Fruit fly (Drosophila melanogaster) whole organism, prepupa: Measurements from ENCODE around the gene Sas-4.

Source experiments
- CG10631 ChIP-seq: fragments of 200-800 bp; sonication (Bioruptor generic); optimal IDR thresholded peaks from 2 replicates; lab custom pipeline; 2016; ENCODE audit warnings: missing biosample characterization, missing genetic modification characterization
- CG10669 ChIP-seq: fragments of 200-800 bp; sonication (Bioruptor generic); optimal IDR thresholded peaks from 3 replicates; lab custom pipeline; 2018; ENCODE audit warnings: missing biosample characterization, mild to moderate bottlenecking, missing genetic modification characterization, moderate library complexity
- CG11294 ChIP-seq: fragments of 200-800 bp; sonication (Bioruptor generic); IDR thresholded peaks from 2 replicates; pipeline ENCODE4 v1.3.6; 2022; ENCODE audit warnings: missing biosample characterization, missing genetic modification characterization
- CG11762 ChIP-seq: fragments of 200-800 bp; sonication (Bioruptor generic); optimal IDR thresholded peaks from 3 replicates; lab custom pipeline; 2016; ENCODE audit warnings: missing biosample characterization, missing genetic modification characterization; ENCODE audit not compliant: insufficient read depth
- CG11902 ChIP-seq: fragments of 200-800 bp; sonication (Bioruptor generic); optimal IDR thresholded peaks from 3 replicates; lab custom pipeline; 2016; ENCODE audit warnings: missing biosample characterization, missing genetic modification characterization
- CG1621 ChIP-seq: fragments of 200-800 bp; sonication (Bioruptor generic); optimal IDR thresholded peaks from 3 replicates; lab custom pipeline; 2018; ENCODE audit warnings: missing biosample characterization, mild to moderate bottlenecking, missing genetic modification characterization
- CG16779 ChIP-seq: fragments of 200-800 bp; sonication (Bioruptor generic); optimal IDR thresholded peaks from 3 replicates; lab custom pipeline; 2017; ENCODE audit warnings: missing biosample characterization, mild to moderate bottlenecking, missing genetic modification characterization
- CG31627 ChIP-seq: fragments of 200-800 bp; sonication (Bioruptor generic); optimal IDR thresholded peaks from 3 replicates; lab custom pipeline; 2016; ENCODE audit warnings: missing biosample characterization, missing genetic modification characterization
- CG32006 ChIP-seq: fragments of 200-800 bp; sonication (Bioruptor generic); optimal IDR thresholded peaks from 3 replicates; lab custom pipeline; 2017; ENCODE audit warnings: missing biosample characterization, mild to moderate bottlenecking, missing genetic modification characterization
- CG34406 ChIP-seq: fragments of 200-800 bp; sonication (Bioruptor generic); optimal IDR thresholded peaks from 3 replicates; lab custom pipeline; 2016; ENCODE audit warnings: missing biosample characterization, missing genetic modification characterization
- CG6276 ChIP-seq: fragments of 200-800 bp; sonication (Bioruptor generic); optimal IDR thresholded peaks from 2 replicates; lab custom pipeline; 2017; ENCODE audit warnings: missing biosample characterization, mild to moderate bottlenecking, missing genetic modification characterization
- CG6792 ChIP-seq: fragments of 200-800 bp; sonication (Bioruptor generic); optimal IDR thresholded peaks from 3 replicates; lab custom pipeline; 2016; ENCODE audit warnings: missing biosample characterization, missing genetic modification characterization
- CG6808 ChIP-seq: fragments of 200-800 bp; sonication (Bioruptor generic); optimal IDR thresholded peaks from 3 replicates; lab custom pipeline; 2017; ENCODE audit warnings: missing biosample characterization, missing genetic modification characterization, mild to moderate bottlenecking, moderate library complexity, missing genetic modification reagents
- CG7368 ChIP-seq: fragments of 200-800 bp; sonication (Bioruptor generic); optimal IDR thresholded peaks from 3 replicates; lab custom pipeline; 2016; ENCODE audit warnings: missing biosample characterization, missing genetic modification characterization
- CG8119 ChIP-seq: fragments of 200-800 bp; sonication (Bioruptor generic); IDR thresholded peaks from 3 replicates; pipeline ENCODE4 v1.3.6; 2022; ENCODE audit warnings: missing biosample characterization, missing genetic modification characterization
- CG8319 ChIP-seq: fragments of 200-800 bp; sonication (Bioruptor generic); optimal IDR thresholded peaks from 3 replicates; lab custom pipeline; 2016; ENCODE audit warnings: missing biosample characterization, missing genetic modification characterization
- CG8632 ChIP-seq: fragments of 200-800 bp; sonication (Bioruptor generic); optimal IDR thresholded peaks from 3 replicates; lab custom pipeline; 2016; ENCODE audit warnings: missing biosample characterization, missing genetic modification characterization
- CG9139 ChIP-seq: fragments of 200-800 bp; sonication (Bioruptor generic); optimal IDR thresholded peaks from 3 replicates; lab custom pipeline; 2017; ENCODE audit warnings: missing biosample characterization, mild to moderate bottlenecking, missing genetic modification characterization
- Eip75B ChIP-seq: fragments of 200-800 bp; sonication (Bioruptor generic); optimal IDR thresholded peaks from 3 replicates; lab custom pipeline; 2016; ENCODE audit warnings: missing biosample characterization, missing genetic modification characterization
- Eip78C ChIP-seq: fragments of 200-800 bp; sonication (Bioruptor generic); peaks from one replicate; lab custom pipeline; 2016; ENCODE audit warnings: missing biosample characterization, missing genetic modification characterization
- Eip93F ChIP-seq: fragments of 200-800 bp; sonication (Bioruptor generic); optimal IDR thresholded peaks from 2 replicates; lab custom pipeline; 2016; ENCODE audit warnings: missing biosample characterization, mild to moderate bottlenecking, missing genetic modification characterization
- Ets21C ChIP-seq: fragments of 200-800 bp; sonication (Bioruptor generic); optimal IDR thresholded peaks from 3 replicates; lab custom pipeline; 2016; ENCODE audit warnings: missing biosample characterization, missing genetic modification characterization
- Gug ChIP-seq: fragments of 200-800 bp; sonication (Bioruptor generic); IDR thresholded peaks from 2 replicates; pipeline ENCODE4 v1.3.6; 2022; ENCODE audit warnings: missing biosample characterization, missing genetic modification characterization
- Hr38 ChIP-seq: sonication (Bioruptor generic); optimal IDR thresholded peaks from 2 replicates; lab custom pipeline; 2016; ENCODE audit warnings: missing biosample characterization, missing genetic modification characterization
- Hr39 ChIP-seq: fragments of 200-800 bp; sonication (Bioruptor generic); optimal IDR thresholded peaks from 2 replicates; lab custom pipeline; 2016; ENCODE audit warnings: missing biosample characterization, missing genetic modification characterization
- Hr4 ChIP-seq: fragments of 200-800 bp; sonication (Bioruptor generic); optimal IDR thresholded peaks from 3 replicates; lab custom pipeline; 2016; ENCODE audit warnings: missing biosample characterization, missing genetic modification characterization
- Lpt ChIP-seq: fragments of 200-800 bp; sonication (Bioruptor generic); optimal IDR thresholded peaks from 3 replicates; lab custom pipeline; 2016; ENCODE audit warnings: missing biosample characterization, missing genetic modification characterization
- Met ChIP-seq: fragments of 200-800 bp; sonication (Bioruptor generic); optimal IDR thresholded peaks from 3 replicates; lab custom pipeline; 2016; ENCODE audit warnings: missing biosample characterization, missing genetic modification characterization
- OdsH ChIP-seq: fragments of 200-800 bp; sonication (Bioruptor generic); optimal IDR thresholded peaks from 3 replicates; lab custom pipeline; 2016; ENCODE audit warnings: missing biosample characterization, missing genetic modification characterization
- Sox102F ChIP-seq: fragments of 200-800 bp; sonication (Bioruptor generic); optimal IDR thresholded peaks from 2 replicates; lab custom pipeline; 2016; ENCODE audit warnings: missing biosample characterization, mild to moderate bottlenecking, missing genetic modification characterization
- Sox14 ChIP-seq: fragments of 200-800 bp; sonication (Bioruptor generic); optimal IDR thresholded peaks from 3 replicates; lab custom pipeline; 2016; ENCODE audit warnings: missing biosample characterization, missing genetic modification characterization
- Sox15 ChIP-seq: fragments of 200-800 bp; sonication (Bioruptor generic); optimal IDR thresholded peaks from 3 replicates; lab custom pipeline; 2016; ENCODE audit warnings: missing biosample characterization, missing genetic modification characterization
- achi ChIP-seq: fragments of 200-800 bp; sonication (Bioruptor generic); optimal IDR thresholded peaks from 3 replicates; lab custom pipeline; 2016; ENCODE audit warnings: missing biosample characterization, missing genetic modification characterization
- acj6 ChIP-seq: fragments of 200-800 bp; sonication (Bioruptor generic); optimal IDR thresholded peaks from 3 replicates; lab custom pipeline; 2016; ENCODE audit warnings: missing biosample characterization, missing genetic modification characterization
- dac ChIP-seq: fragments of 200-800 bp; sonication (Bioruptor generic); optimal IDR thresholded peaks from 2 replicates; lab custom pipeline; 2017; ENCODE audit warnings: missing biosample characterization, mild to moderate bottlenecking, missing genetic modification characterization
- dsx ChIP-seq: fragments of 200-800 bp; optimal IDR thresholded peaks from 3 replicates; lab custom pipeline; 2019; ENCODE audit warnings: missing biosample characterization, mild to moderate bottlenecking, missing genetic modification characterization, moderate library complexity; ENCODE audit not compliant: poor library complexity, severe bottlenecking
- eg ChIP-seq: fragments of 200-800 bp; sonication (Bioruptor generic); IDR thresholded peaks from 3 replicates; pipeline ENCODE4 v1.3.6; 2022; ENCODE audit warnings: missing biosample characterization, missing genetic modification characterization
- fd59A ChIP-seq: fragments of 200-800 bp; sonication (Bioruptor generic); optimal IDR thresholded peaks from 2 replicates; lab custom pipeline; 2017; ENCODE audit warnings: missing biosample characterization, mild to moderate bottlenecking, missing genetic modification characterization, missing genetic modification reagents
- fkh ChIP-seq: fragments of 200-800 bp; sonication (Bioruptor generic); optimal IDR thresholded peaks from 3 replicates; lab custom pipeline; 2017; ENCODE audit warnings: missing biosample characterization, mild to moderate bottlenecking, missing genetic modification characterization, moderate library complexity
- lz ChIP-seq: fragments of 200-800 bp; sonication (Bioruptor generic); optimal IDR thresholded peaks from 3 replicates; lab custom pipeline; 2016; ENCODE audit warnings: missing biosample characterization, missing genetic modification characterization
- pdm3 ChIP-seq: fragments of 200-800 bp; sonication (Bioruptor generic); optimal IDR thresholded peaks from 3 replicates; lab custom pipeline; 2016; ENCODE audit warnings: missing biosample characterization, missing genetic modification characterization
- ss ChIP-seq, 2 experiments: fragments of 200-800 bp; sonication (Bioruptor generic); optimal IDR thresholded peaks; 2 replicates in 1 of 2; 3 replicates in 1 of 2; lab custom pipeline; 2017 to 2018; ENCODE audit warnings: mild to moderate bottlenecking in 2 of 2, missing biosample characterization in 2 of 2, missing genetic modification characterization in 2 of 2, moderate library complexity in 1 of 2
- topi ChIP-seq: fragments of 200-800 bp; sonication (Bioruptor generic); optimal IDR thresholded peaks from 3 replicates; lab custom pipeline; 2016; ENCODE audit warnings: missing biosample characterization, missing genetic modification characterization
- vri ChIP-seq: fragments of 200-800 bp; sonication (Bioruptor generic); optimal IDR thresholded peaks from 3 replicates; lab custom pipeline; 2016; ENCODE audit warnings: missing biosample characterization, mild to moderate bottlenecking, missing genetic modification characterization

Gene Sas-4

DNA sequence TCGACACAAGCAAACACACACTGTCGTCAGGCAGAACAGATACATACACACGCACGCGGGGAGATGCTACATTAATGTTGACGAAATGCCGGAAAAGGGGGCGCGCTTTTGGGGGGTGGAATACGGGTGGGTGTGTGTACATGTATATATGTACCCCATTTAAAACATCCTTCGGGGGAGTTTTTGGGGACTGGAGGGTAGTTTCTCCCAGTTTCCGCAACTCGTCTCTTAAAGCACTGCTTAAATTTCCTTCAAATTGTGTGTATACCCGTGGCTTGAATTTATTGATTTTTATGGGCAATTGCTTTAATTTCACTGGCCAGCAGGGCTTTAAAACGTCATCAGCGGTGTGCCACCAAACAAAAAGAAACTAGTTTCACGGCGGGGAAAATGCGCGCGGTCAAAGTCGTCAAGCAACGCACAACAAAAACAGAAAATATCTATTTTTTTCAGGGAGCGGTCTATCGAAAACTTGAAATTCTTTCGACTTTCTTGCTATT is 28.0 kb upstream of the Sas-4 start:
- TF ChIP-seq Sox102F = no peak
- TF ChIP-seq Sox15 (GFP tag; lab: Kevin White, UChicago) = no peak
- TF ChIP-seq Eip78C (GFP tag; lab: Kevin White, UChicago) = peak; percentile 12
- peak; percentile 13 for TF ChIP-seq CG6276 (GFP tag; lab: Kevin White, UChicago)
- no peak for TF ChIP-seq CG8319 (GFP tag; lab: Kevin White, UChicago)
- no peak for TF ChIP-seq Ets21C
- TF ChIP-seq CG1621 (tag; lab: Kevin White, UChicago) = no peak
- TF ChIP-seq Gug (GFP tag; lab: Robert Waterston, UW) = no peak
- TF ChIP-seq eg (GFP tag; lab: Robert Waterston, UW) = no peak
- no peak for TF ChIP-seq Eip93F
- no peak for TF ChIP-seq fd59A (GFP tag; lab: Kevin White, UChicago)
- no peak for TF ChIP-seq CG16779 (tag; lab: Kevin White, UChicago)
- no peak for TF ChIP-seq dac (GFP tag; lab: Kevin White, UChicago)

DNA sequence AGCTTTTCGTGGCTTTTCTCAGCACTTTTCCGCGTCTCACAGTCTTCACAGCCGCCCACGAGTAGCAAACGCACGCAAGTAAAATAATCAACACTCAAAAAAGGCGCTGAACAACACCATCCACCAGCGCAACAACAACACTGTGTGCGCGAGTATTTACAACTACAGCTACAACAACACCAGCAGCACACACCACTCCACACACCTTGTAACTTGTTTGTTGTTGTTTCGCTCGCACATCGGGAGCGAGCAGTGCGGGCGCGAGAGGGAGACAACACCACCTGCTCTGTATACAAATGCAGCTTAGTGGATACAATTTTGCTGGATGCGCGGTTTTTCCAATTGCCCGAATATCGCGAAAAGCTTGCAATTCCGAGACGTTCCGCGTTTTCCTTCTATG is 27.5 kb upstream of the Sas-4 start:
- TF ChIP-seq CG6808 (GFP tag; lab: Kevin White, UChicago) = no peak
- TF ChIP-seq eg (GFP tag; lab: Robert Waterston, UW) = 0 out of 3 replicates have a peak, but pooled peaks have one; percentile 27
- TF ChIP-seq dsx (GFP tag; lab: Kevin White, UChicago) = peak; percentile 4
- peak; percentile 84 for TF ChIP-seq fkh (GFP tag; lab: Kevin White, UChicago)
- no peak for TF ChIP-seq Sox15 (GFP tag; lab: Kevin White, UChicago)
- TF ChIP-seq CG8632 (GFP tag; lab: Kevin White, UChicago) = no peak

- peak in 1 of 2 experiments; percentile 48 for TF ChIP-seq ss (GFP tag; optimal IDR thresholded peaks at IDR 0.05; lab: Kevin White, UChicago)
- TF ChIP-seq CG11902 (GFP tag; lab: Kevin White, UChicago) = peak; percentile 85
- TF ChIP-seq Sox14 = peak; percentile 82
- TF ChIP-seq dac (GFP tag; lab: Kevin White, UChicago) = peak; percentile 60
- peak; percentile 41 for TF ChIP-seq Hr38 (GFP tag; lab: Kevin White, UChicago)
- TF ChIP-seq CG6792 (GFP tag; lab: Kevin White, UChicago) = peak; percentile 78
- TF ChIP-seq Met = peak; percentile 87
- peak; percentile 42 for TF ChIP-seq vri (GFP tag; lab: Kevin White, UChicago)
- no peak for TF ChIP-seq CG9139 (GFP tag; lab: Kevin White, UChicago)
- TF ChIP-seq CG34406 (GFP tag; lab: Kevin White, UChicago) = peak; percentile 68
- peak; percentile 55 for TF ChIP-seq Lpt (GFP tag; lab: Kevin White, UChicago)
- peak; percentile 88 for TF ChIP-seq acj6
- peak; percentile 77 for TF ChIP-seq CG32006 (GFP tag; lab: Kevin White, UChicago)
- peak; percentile 69 for TF ChIP-seq Eip93F
- TF ChIP-seq Hr4 = peak; percentile 84
- peak; percentile 31 for TF ChIP-seq CG1621 (tag; lab: Kevin White, UChicago)
- peak; percentile 89 for TF ChIP-seq lz
- TF ChIP-seq CG11762 (GFP tag; lab: Kevin White, UChicago) = peak; percentile 52
- peak; percentile 59 for TF ChIP-seq CG7368 (GFP tag; lab: Kevin White, UChicago)
- TF ChIP-seq topi (GFP tag; lab: Kevin White, UChicago) = peak; percentile 82
- TF ChIP-seq Sox102F = peak; percentile 75
- TF ChIP-seq OdsH (GFP tag; lab: Kevin White, UChicago) = peak; percentile 85
- peak; percentile 91 for TF ChIP-seq pdm3 (GFP tag; lab: Kevin White, UChicago)
- TF ChIP-seq CG16779 (tag; lab: Kevin White, UChicago) = no peak
- TF ChIP-seq Ets21C = peak; percentile 86
- peak; percentile 62 for TF ChIP-seq CG8319 (GFP tag; lab: Kevin White, UChicago)
- peak; percentile 92 for TF ChIP-seq CG10631 (GFP tag; lab: Kevin White, UChicago)
- TF ChIP-seq CG11294 (GFP tag; lab: Robert Waterston, UW) = peak; percentile 56; the same call in 1 of the 2 replicates
- peak; percentile 93 for TF ChIP-seq Hr39 (GFP tag; lab: Kevin White, UChicago)
- peak; percentile 82 for TF ChIP-seq achi (GFP tag; lab: Kevin White, UChicago)
- peak; percentile 88 for TF ChIP-seq Sox15 (GFP tag; lab: Kevin White, UChicago)
- peak; percentile 93 for TF ChIP-seq CG31627 (GFP tag; lab: Kevin White, UChicago)
- TF ChIP-seq fd59A (GFP tag; lab: Kevin White, UChicago) = peak; percentile 61
- peak; percentile 55 for TF ChIP-seq CG10669
- peak; percentile 5 for TF ChIP-seq CG6276 (GFP tag; lab: Kevin White, UChicago)
- TF ChIP-seq CG6808 (GFP tag; lab: Kevin White, UChicago) = peak; percentile 37
- peak; percentile 76 for TF ChIP-seq Eip75B (GFP tag; lab: Kevin White, UChicago)
- TF ChIP-seq fkh (GFP tag; lab: Kevin White, UChicago) = peak; percentile 93
- TF ChIP-seq CG8119 (GFP tag; lab: Robert Waterston, UW) = peak; percentile 34; the same call in 2 of the 3 replicates
- TF ChIP-seq dsx (GFP tag; lab: Kevin White, UChicago) = peak; percentile 5
Measured at dm6 chr3R:7124109-7124639, 27.0 kb upstream of the Sas-4 start, which contains the start of the genes Alh and CG10098. Gene Alh, minus strand, starts transcription at chr3R:7124185. Gene CG10098, plus strand, starts transcription at chr3R:7124548.
